Worm (Caenorhabditis elegans): ENCODE results near the gene C54H2.4.

The C54H2.4 gene

ce11 chrX:5770648-5771047 lies at the start of gene C54H2.4:
C54H2.4 (minus strand) TSS chrX:5770748.
- TF ChIP-seq nhr-237 (tag; optimal IDR thresholded peaks at IDR 0.05) = no peak
- no peak for TF ChIP-seq ceh-39 (tag; optimal IDR thresholded peaks at IDR 0.05)
- no peak for TF ChIP-seq unc-120 (tag; optimal IDR thresholded peaks at IDR 0.05; ENCODE audit: poor library complexity, severe bottlenecking)
- no peak for TF ChIP-seq nhr-12 (tag; optimal IDR thresholded peaks at IDR 0.05)
- no peak for TF ChIP-seq ceh-83 (GFP tag; optimal IDR thresholded peaks at IDR 0.05)
- no peak for TF ChIP-seq tbx-8 (GFP tag; optimal IDR thresholded peaks at IDR 0.05)
- TF ChIP-seq ham-2 (GFP tag; optimal IDR thresholded peaks at IDR 0.05) = no peak
- TF ChIP-seq lin-13 (tag; optimal IDR thresholded peaks at IDR 0.05) = no peak
- no peak for TF ChIP-seq nhr-2 (tag; optimal IDR thresholded peaks at IDR 0.05)
- no peak for TF ChIP-seq hlh-1 (tag; optimal IDR thresholded peaks at IDR 0.05)
- no peak for TF ChIP-seq mab-5 (tag; optimal IDR thresholded peaks at IDR 0.05)
- TF ChIP-seq ceh-43 (GFP tag; optimal IDR thresholded peaks at IDR 0.05) = no peak

- TF ChIP-seq nhr-28 (tag; optimal IDR thresholded peaks at IDR 0.05) (no peak), lsy-2 (tag; optimal IDR thresholded peaks at IDR 0.05) (no peak), bed-3 (GFP tag; optimal IDR thresholded peaks at IDR 0.05) (no peak), ztf-11 (tag; optimal IDR thresholded peaks at IDR 0.05) (no peak), nhr-237 (tag; optimal IDR thresholded peaks at IDR 0.05) (no peak), lin-32 (GFP tag; optimal IDR thresholded peaks at IDR 0.05) (no peak), ceh-43 (GFP tag; optimal IDR thresholded peaks at IDR 0.05) (no peak), mab-5 (tag; optimal IDR thresholded peaks at IDR 0.05) (no peak), mep-1 (tag; optimal IDR thresholded peaks at IDR 0.05) (no peak), elt-3 (tag; optimal IDR thresholded peaks at IDR 0.05) (no peak), unc-39 (tag; optimal IDR thresholded peaks at IDR 0.05) (no peak), sem-2 (GFP tag; optimal IDR thresholded peaks at IDR 0.05) (no peak), drap-1 (GFP tag; optimal IDR thresholded peaks at IDR 0.05) (no peak), nhr-12 (tag; optimal IDR thresholded peaks at IDR 0.05) (no peak), zip-8 (tag; optimal IDR thresholded peaks at IDR 0.05) (no peak), flh-1 (GFP tag; optimal IDR thresholded peaks at IDR 0.05) (no peak), tbx-8 (GFP tag; optimal IDR thresholded peaks at IDR 0.05) (no peak), elt-1 (tag; optimal IDR thresholded peaks at IDR 0.05; ENCODE audit: borderline replicate concordance, insufficient read depth) (no peak), ceh-83 (GFP tag; optimal IDR thresholded peaks at IDR 0.05) (no peak), blmp-1 (tag; optimal IDR thresholded peaks at IDR 0.05) (no peak)
Measured at ce11 chrX:5819702-5820470, 49.3 kb upstream of the C54H2.4 start.

DNA sequence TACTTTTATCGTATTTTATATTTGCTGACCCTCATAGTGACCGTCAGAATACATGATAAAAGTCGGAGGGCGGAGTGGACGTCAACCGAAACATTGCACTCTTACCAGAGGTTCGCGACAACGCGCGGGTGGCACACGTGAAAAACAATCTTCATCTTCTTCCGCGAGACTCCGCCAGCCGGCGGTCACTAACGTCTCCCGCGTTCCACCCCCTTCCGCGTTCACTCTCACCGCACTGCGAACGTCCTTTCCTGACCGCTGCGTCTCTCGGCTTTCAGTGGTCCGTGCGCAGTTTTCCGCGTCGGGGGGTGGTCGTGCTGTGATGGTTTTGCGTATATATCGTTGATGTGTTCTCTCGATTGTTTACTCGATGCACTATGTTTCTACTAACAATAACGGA lies 47.6 kb upstream of the C54H2.4 start:
- TF ChIP-seq zip-8 (tag; optimal IDR thresholded peaks at IDR 0.05) = no peak
- TF ChIP-seq flh-1 (GFP tag; optimal IDR thresholded peaks at IDR 0.05) = peak; percentile 29
- peak; percentile 73 for TF ChIP-seq mls-2 (tag; optimal IDR thresholded peaks at IDR 0.05)
- peak; percentile 67 for TF ChIP-seq sptf-1 (tag; optimal IDR thresholded peaks at IDR 0.05)
- peak; percentile 42 for TF ChIP-seq cnd-1 (tag; optimal IDR thresholded peaks at IDR 0.05)
- TF ChIP-seq blmp-1 (tag; optimal IDR thresholded peaks at IDR 0.05) = no peak
- TF ChIP-seq nhr-2 (tag; optimal IDR thresholded peaks at IDR 0.05) = no peak
- TF ChIP-seq ces-1 (GFP tag; optimal IDR thresholded peaks at IDR 0.05) = no peak
- TF ChIP-seq nhr-12 (tag; optimal IDR thresholded peaks at IDR 0.05) = no peak
- TF ChIP-seq lin-32 (GFP tag; optimal IDR thresholded peaks at IDR 0.05) = no peak
- TF ChIP-seq unc-120 (tag; optimal IDR thresholded peaks at IDR 0.05; ENCODE audit: poor library complexity, severe bottlenecking) = no peak
- no peak for TF ChIP-seq bed-3 (GFP tag; optimal IDR thresholded peaks at IDR 0.05)
- TF ChIP-seq M03D4.4 (tag; optimal IDR thresholded peaks at IDR 0.05) = no peak
- no peak for TF ChIP-seq ceh-43 (GFP tag; optimal IDR thresholded peaks at IDR 0.05)
- TF ChIP-seq ztf-11 (tag; optimal IDR thresholded peaks at IDR 0.05) = peak; percentile 61
- TF ChIP-seq nhr-237 (tag; optimal IDR thresholded peaks at IDR 0.05) = no peak
- TF ChIP-seq ceh-39 (tag; optimal IDR thresholded peaks at IDR 0.05) = no peak
- peak; percentile 58 for TF ChIP-seq pha-4 (tag; optimal IDR thresholded peaks at IDR 0.05)
- no peak for TF ChIP-seq nhr-76 (tag; optimal IDR thresholded peaks at IDR 0.05)
- TF ChIP-seq elt-3 (tag; optimal IDR thresholded peaks at IDR 0.05) = no peak
- no peak for TF ChIP-seq mab-5 (tag; optimal IDR thresholded peaks at IDR 0.05)
- peak; percentile 69 for TF ChIP-seq unc-62 (GFP tag; optimal IDR thresholded peaks at IDR 0.05)
- peak; percentile 75 for TF ChIP-seq drap-1 (GFP tag; optimal IDR thresholded peaks at IDR 0.05)
- no peak for TF ChIP-seq ceh-83 (GFP tag; optimal IDR thresholded peaks at IDR 0.05)
- TF ChIP-seq hlh-1 (tag; optimal IDR thresholded peaks at IDR 0.05) = peak; percentile 40
- peak; percentile 85 for TF ChIP-seq ham-2 (GFP tag; optimal IDR thresholded peaks at IDR 0.05)
- no peak for TF ChIP-seq elt-1 (tag; optimal IDR thresholded peaks at IDR 0.05; ENCODE audit: borderline replicate concordance, insufficient read depth)
- no peak for TF ChIP-seq tbx-8 (GFP tag; optimal IDR thresholded peaks at IDR 0.05)
- no peak for TF ChIP-seq sem-2 (GFP tag; optimal IDR thresholded peaks at IDR 0.05)
- no peak for TF ChIP-seq mep-1 (tag; optimal IDR thresholded peaks at IDR 0.05)
- no peak for TF ChIP-seq unc-39 (tag; optimal IDR thresholded peaks at IDR 0.05)
- peak; percentile 8 for TF ChIP-seq lin-13 (tag; optimal IDR thresholded peaks at IDR 0.05)
- TF ChIP-seq lsy-2 (tag; optimal IDR thresholded peaks at IDR 0.05) = no peak
- TF ChIP-seq snpc-4 (tag; optimal IDR thresholded peaks at IDR 0.05) = no peak
- no peak for TF ChIP-seq nhr-28 (tag; optimal IDR thresholded peaks at IDR 0.05)

Measured in whole organism, mixed stage, embryonic.